Worm (Caenorhabditis elegans): ENCODE data around the gene T04B2.7.

DNA sequence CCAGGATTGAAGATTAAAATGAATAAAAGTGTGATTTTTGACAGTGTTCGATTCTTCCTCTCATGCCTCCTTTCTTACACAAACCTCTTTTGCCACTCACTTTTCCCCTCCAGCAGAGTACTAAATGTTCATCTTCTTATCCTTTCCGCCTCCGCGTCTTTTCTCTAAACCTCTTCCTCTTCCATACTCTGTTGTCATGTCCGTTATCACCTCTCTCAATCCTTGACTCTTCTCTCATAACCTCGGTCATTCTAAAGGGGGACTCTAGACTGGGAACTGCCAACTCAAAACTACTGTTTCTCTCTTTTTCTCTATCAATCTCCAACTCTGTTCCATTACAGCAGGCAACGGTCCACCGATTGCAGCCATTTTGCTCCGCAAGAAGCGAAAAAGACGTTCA, 7.8 kb downstream of the T04B2.7 start:
- TF ChIP-seq lin-13 (GFP tag; optimal IDR thresholded peaks at IDR 0.05) (no peak), elt-3 (tag; optimal IDR thresholded peaks at IDR 0.05) (no peak), blmp-1 (tag; optimal IDR thresholded peaks at IDR 0.05; ENCODE audit: insufficient read depth) (no peak), snpc-4 (tag; optimal IDR thresholded peaks at IDR 0.05) (no peak), mbf-1 (tag; optimal IDR thresholded peaks at IDR 0.05) (no peak), unc-55 (GFP tag; optimal IDR thresholded peaks at IDR 0.05) (no peak), sem-4 (tag; optimal IDR thresholded peaks at IDR 0.05) (no peak)

Data from whole organism, L2 larva.